Fruit fly (Drosophila melanogaster) whole organism, prepupa: ENCODE measurements around the gene temp.
A peak's percentile ranks its signal among the peaks of the same experiment; 100 is the strongest.

Experiments used
- Blimp-1 ChIP-seq: fragments of 200-800 bp; sonication (Bioruptor generic); optimal IDR thresholded peaks from 3 replicates; lab custom pipeline; 2017; ENCODE audit warnings: missing biosample characterization, missing genetic modification characterization, mild to moderate bottlenecking, moderate library complexity, missing genetic modification reagents
- CG10631 ChIP-seq: fragments of 200-800 bp; sonication (Bioruptor generic); optimal IDR thresholded peaks from 2 replicates; lab custom pipeline; 2016; ENCODE audit warnings: missing biosample characterization, missing genetic modification characterization
- CG11294 ChIP-seq: fragments of 200-800 bp; sonication (Bioruptor generic); IDR thresholded peaks from 2 replicates; pipeline ENCODE4 v1.3.6; 2022; ENCODE audit warnings: missing biosample characterization, missing genetic modification characterization
- CG11762 ChIP-seq: fragments of 200-800 bp; sonication (Bioruptor generic); optimal IDR thresholded peaks from 3 replicates; lab custom pipeline; 2016; ENCODE audit warnings: missing biosample characterization, missing genetic modification characterization; ENCODE audit not compliant: insufficient read depth
- CG11902 ChIP-seq: fragments of 200-800 bp; sonication (Bioruptor generic); optimal IDR thresholded peaks from 3 replicates; lab custom pipeline; 2016; ENCODE audit warnings: missing biosample characterization, missing genetic modification characterization
- CG15336 ChIP-seq: fragments of 200-800 bp; sonication (Bioruptor generic); IDR thresholded peaks from 2 replicates; pipeline ENCODE4 v1.3.6; 2022; ENCODE audit warnings: missing biosample characterization, missing genetic modification characterization
- CG1621 ChIP-seq: fragments of 200-800 bp; sonication (Bioruptor generic); optimal IDR thresholded peaks from 3 replicates; lab custom pipeline; 2018; ENCODE audit warnings: missing biosample characterization, mild to moderate bottlenecking, missing genetic modification characterization
- CG16779 ChIP-seq: fragments of 200-800 bp; sonication (Bioruptor generic); optimal IDR thresholded peaks from 3 replicates; lab custom pipeline; 2017; ENCODE audit warnings: missing biosample characterization, mild to moderate bottlenecking, missing genetic modification characterization
- CG31627 ChIP-seq: fragments of 200-800 bp; sonication (Bioruptor generic); optimal IDR thresholded peaks from 3 replicates; lab custom pipeline; 2016; ENCODE audit warnings: missing biosample characterization, missing genetic modification characterization
- CG34406 ChIP-seq: fragments of 200-800 bp; sonication (Bioruptor generic); optimal IDR thresholded peaks from 3 replicates; lab custom pipeline; 2016; ENCODE audit warnings: missing biosample characterization, missing genetic modification characterization
- CG3919 ChIP-seq: fragments of 200-800 bp; sonication (Bioruptor generic); optimal IDR thresholded peaks from 3 replicates; lab custom pipeline; 2016; ENCODE audit warnings: missing biosample characterization, missing genetic modification characterization
- CG4318 ChIP-seq: fragments of 200-800 bp; sonication (Bioruptor generic); optimal IDR thresholded peaks from 3 replicates; lab custom pipeline; 2017; ENCODE audit warnings: missing biosample characterization, mild to moderate bottlenecking, missing genetic modification characterization
- CG6163 ChIP-seq: fragments of 200-800 bp; sonication (Bioruptor generic); IDR thresholded peaks from 3 replicates; pipeline ENCODE4 v1.3.6; 2022; ENCODE audit warnings: missing biosample characterization, missing genetic modification characterization
- CG6276 ChIP-seq: fragments of 200-800 bp; sonication (Bioruptor generic); optimal IDR thresholded peaks from 2 replicates; lab custom pipeline; 2017; ENCODE audit warnings: missing biosample characterization, mild to moderate bottlenecking, missing genetic modification characterization
- CG6792 ChIP-seq: fragments of 200-800 bp; sonication (Bioruptor generic); optimal IDR thresholded peaks from 3 replicates; lab custom pipeline; 2016; ENCODE audit warnings: missing biosample characterization, missing genetic modification characterization
- CG6808 ChIP-seq: fragments of 200-800 bp; sonication (Bioruptor generic); optimal IDR thresholded peaks from 3 replicates; lab custom pipeline; 2017; ENCODE audit warnings: missing biosample characterization, missing genetic modification characterization, mild to moderate bottlenecking, moderate library complexity, missing genetic modification reagents
- CG6854 ChIP-seq: fragments of 200-800 bp; sonication (Bioruptor generic); optimal IDR thresholded peaks from 2 replicates; lab custom pipeline; 2017; ENCODE audit warnings: missing biosample characterization, mild to moderate bottlenecking, missing genetic modification characterization
- CG7368 ChIP-seq: fragments of 200-800 bp; sonication (Bioruptor generic); optimal IDR thresholded peaks from 3 replicates; lab custom pipeline; 2016; ENCODE audit warnings: missing biosample characterization, missing genetic modification characterization
- CG8119 ChIP-seq: fragments of 200-800 bp; sonication (Bioruptor generic); IDR thresholded peaks from 3 replicates; pipeline ENCODE4 v1.3.6; 2022; ENCODE audit warnings: missing biosample characterization, missing genetic modification characterization
- CG9139 ChIP-seq: fragments of 200-800 bp; sonication (Bioruptor generic); optimal IDR thresholded peaks from 3 replicates; lab custom pipeline; 2017; ENCODE audit warnings: missing biosample characterization, mild to moderate bottlenecking, missing genetic modification characterization
- Eip75B ChIP-seq: fragments of 200-800 bp; sonication (Bioruptor generic); optimal IDR thresholded peaks from 3 replicates; lab custom pipeline; 2016; ENCODE audit warnings: missing biosample characterization, missing genetic modification characterization
- Eip78C ChIP-seq: fragments of 200-800 bp; sonication (Bioruptor generic); peaks from one replicate; lab custom pipeline; 2016; ENCODE audit warnings: missing biosample characterization, missing genetic modification characterization
- Eip93F ChIP-seq: fragments of 200-800 bp; sonication (Bioruptor generic); optimal IDR thresholded peaks from 2 replicates; lab custom pipeline; 2016; ENCODE audit warnings: missing biosample characterization, mild to moderate bottlenecking, missing genetic modification characterization
- Ets21C ChIP-seq: fragments of 200-800 bp; sonication (Bioruptor generic); optimal IDR thresholded peaks from 3 replicates; lab custom pipeline; 2016; ENCODE audit warnings: missing biosample characterization, missing genetic modification characterization
- Gug ChIP-seq: fragments of 200-800 bp; sonication (Bioruptor generic); IDR thresholded peaks from 2 replicates; pipeline ENCODE4 v1.3.6; 2022; ENCODE audit warnings: missing biosample characterization, missing genetic modification characterization
- Hr38 ChIP-seq: sonication (Bioruptor generic); optimal IDR thresholded peaks from 2 replicates; lab custom pipeline; 2016; ENCODE audit warnings: missing biosample characterization, missing genetic modification characterization
- Hr39 ChIP-seq: fragments of 200-800 bp; sonication (Bioruptor generic); optimal IDR thresholded peaks from 2 replicates; lab custom pipeline; 2016; ENCODE audit warnings: missing biosample characterization, missing genetic modification characterization
- Hr4 ChIP-seq: fragments of 200-800 bp; sonication (Bioruptor generic); optimal IDR thresholded peaks from 3 replicates; lab custom pipeline; 2016; ENCODE audit warnings: missing biosample characterization, missing genetic modification characterization
- Lpt ChIP-seq: fragments of 200-800 bp; sonication (Bioruptor generic); optimal IDR thresholded peaks from 3 replicates; lab custom pipeline; 2016; ENCODE audit warnings: missing biosample characterization, missing genetic modification characterization
- Met ChIP-seq: fragments of 200-800 bp; sonication (Bioruptor generic); optimal IDR thresholded peaks from 3 replicates; lab custom pipeline; 2016; ENCODE audit warnings: missing biosample characterization, missing genetic modification characterization
- OdsH ChIP-seq: fragments of 200-800 bp; sonication (Bioruptor generic); optimal IDR thresholded peaks from 3 replicates; lab custom pipeline; 2016; ENCODE audit warnings: missing biosample characterization, missing genetic modification characterization
- Smox ChIP-seq: fragments of 200-800 bp; sonication (Bioruptor generic); optimal IDR thresholded peaks from 3 replicates; lab custom pipeline; 2016; ENCODE audit warnings: missing biosample characterization, missing genetic modification characterization
- Sox102F ChIP-seq: fragments of 200-800 bp; sonication (Bioruptor generic); optimal IDR thresholded peaks from 2 replicates; lab custom pipeline; 2016; ENCODE audit warnings: missing biosample characterization, mild to moderate bottlenecking, missing genetic modification characterization
- Sox14 ChIP-seq: fragments of 200-800 bp; sonication (Bioruptor generic); optimal IDR thresholded peaks from 3 replicates; lab custom pipeline; 2016; ENCODE audit warnings: missing biosample characterization, missing genetic modification characterization
- achi ChIP-seq: fragments of 200-800 bp; sonication (Bioruptor generic); optimal IDR thresholded peaks from 3 replicates; lab custom pipeline; 2016; ENCODE audit warnings: missing biosample characterization, missing genetic modification characterization
- acj6 ChIP-seq: fragments of 200-800 bp; sonication (Bioruptor generic); optimal IDR thresholded peaks from 3 replicates; lab custom pipeline; 2016; ENCODE audit warnings: missing biosample characterization, missing genetic modification characterization
- cyc ChIP-seq: fragments of 200-800 bp; sonication (Bioruptor generic); optimal IDR thresholded peaks from 3 replicates; lab custom pipeline; 2016; ENCODE audit warnings: missing biosample characterization, missing genetic modification characterization
- dac ChIP-seq: fragments of 200-800 bp; sonication (Bioruptor generic); optimal IDR thresholded peaks from 2 replicates; lab custom pipeline; 2017; ENCODE audit warnings: missing biosample characterization, mild to moderate bottlenecking, missing genetic modification characterization
- esn ChIP-seq: fragments of 200-800 bp; sonication (Bioruptor generic); optimal IDR thresholded peaks from 2 replicates; lab custom pipeline; 2016; ENCODE audit warnings: missing biosample characterization, mild to moderate bottlenecking, missing genetic modification characterization, moderate library complexity
- fd59A ChIP-seq: fragments of 200-800 bp; sonication (Bioruptor generic); optimal IDR thresholded peaks from 2 replicates; lab custom pipeline; 2017; ENCODE audit warnings: missing biosample characterization, mild to moderate bottlenecking, missing genetic modification characterization, missing genetic modification reagents
- fd85E ChIP-seq: fragments of 200-800 bp; sonication (Bioruptor generic); optimal IDR thresholded peaks from 3 replicates; lab custom pipeline; 2016; ENCODE audit warnings: missing biosample characterization, missing genetic modification characterization
- lz ChIP-seq: fragments of 200-800 bp; sonication (Bioruptor generic); optimal IDR thresholded peaks from 3 replicates; lab custom pipeline; 2016; ENCODE audit warnings: missing biosample characterization, missing genetic modification characterization
- net ChIP-seq: fragments of 200-800 bp; sonication (Bioruptor generic); optimal IDR thresholded peaks from 3 replicates; lab custom pipeline; 2016; ENCODE audit warnings: missing biosample characterization, missing genetic modification characterization
- salr ChIP-seq, 2 experiments: fragments of 200-800 bp; sonication (Bioruptor generic); optimal IDR thresholded peaks; 3 replicates each; lab custom pipeline; 2016 to 2018; ENCODE audit warnings: missing biosample characterization in 2 of 2, missing genetic modification characterization in 2 of 2, mild to moderate bottlenecking in 1 of 2
- spab ChIP-seq: fragments of 200-800 bp; sonication (Bioruptor generic); optimal IDR thresholded peaks from 2 replicates; lab custom pipeline; 2017; ENCODE audit warnings: missing biosample characterization, mild to moderate bottlenecking, missing genetic modification characterization, missing genetic modification reagents
- svp ChIP-seq: fragments of 200-800 bp; sonication (Bioruptor generic); peaks from one replicate; lab custom pipeline; 2016; ENCODE audit warnings: missing biosample characterization, missing genetic modification characterization
- topi ChIP-seq: fragments of 200-800 bp; sonication (Bioruptor generic); optimal IDR thresholded peaks from 3 replicates; lab custom pipeline; 2016; ENCODE audit warnings: missing biosample characterization, missing genetic modification characterization
- vri ChIP-seq: fragments of 200-800 bp; sonication (Bioruptor generic); optimal IDR thresholded peaks from 3 replicates; lab custom pipeline; 2016; ENCODE audit warnings: missing biosample characterization, mild to moderate bottlenecking, missing genetic modification characterization

The temp gene

DNA sequence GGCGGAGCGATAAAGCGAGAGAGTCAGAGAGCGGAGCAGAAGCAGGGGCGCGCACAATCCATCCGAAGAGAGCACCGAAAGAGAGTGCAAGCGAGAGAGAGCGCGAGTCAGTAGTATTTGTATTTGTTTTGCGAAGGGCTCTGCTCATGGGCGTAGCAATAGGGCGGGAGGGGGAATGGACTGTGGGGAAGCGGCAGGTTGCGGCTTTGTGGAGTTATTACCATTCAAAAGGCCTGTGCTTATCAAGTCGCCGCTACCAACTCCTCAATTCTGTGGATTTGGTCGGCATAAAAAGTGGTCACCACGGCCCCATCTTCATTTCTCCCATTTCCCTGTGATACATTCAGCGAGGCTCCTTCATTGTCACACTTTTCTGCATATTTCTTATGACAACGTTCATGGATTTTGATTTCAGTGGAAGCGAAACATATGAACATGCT is 38.8 kb upstream of the temp start (continued):
- TF ChIP-seq CG34406 (GFP tag; lab: Kevin White, UChicago) (peak; percentile 60), CG11294 (GFP tag; lab: Robert Waterston, UW) (peak; percentile 68), CG31627 (GFP tag; lab: Kevin White, UChicago) (peak; percentile 67), CG3919 (GFP tag; lab: Kevin White, UChicago) (peak; percentile 37), CG8119 (peak; percentile 47; the same call in 1 of the 3 replicates), Hr38 (GFP tag; lab: Kevin White, UChicago) (no peak), CG6163 (GFP tag; lab: Robert Waterston, UW) (peak; percentile 63), CG9139 (GFP tag; lab: Kevin White, UChicago) (peak; percentile 48)

DNA sequence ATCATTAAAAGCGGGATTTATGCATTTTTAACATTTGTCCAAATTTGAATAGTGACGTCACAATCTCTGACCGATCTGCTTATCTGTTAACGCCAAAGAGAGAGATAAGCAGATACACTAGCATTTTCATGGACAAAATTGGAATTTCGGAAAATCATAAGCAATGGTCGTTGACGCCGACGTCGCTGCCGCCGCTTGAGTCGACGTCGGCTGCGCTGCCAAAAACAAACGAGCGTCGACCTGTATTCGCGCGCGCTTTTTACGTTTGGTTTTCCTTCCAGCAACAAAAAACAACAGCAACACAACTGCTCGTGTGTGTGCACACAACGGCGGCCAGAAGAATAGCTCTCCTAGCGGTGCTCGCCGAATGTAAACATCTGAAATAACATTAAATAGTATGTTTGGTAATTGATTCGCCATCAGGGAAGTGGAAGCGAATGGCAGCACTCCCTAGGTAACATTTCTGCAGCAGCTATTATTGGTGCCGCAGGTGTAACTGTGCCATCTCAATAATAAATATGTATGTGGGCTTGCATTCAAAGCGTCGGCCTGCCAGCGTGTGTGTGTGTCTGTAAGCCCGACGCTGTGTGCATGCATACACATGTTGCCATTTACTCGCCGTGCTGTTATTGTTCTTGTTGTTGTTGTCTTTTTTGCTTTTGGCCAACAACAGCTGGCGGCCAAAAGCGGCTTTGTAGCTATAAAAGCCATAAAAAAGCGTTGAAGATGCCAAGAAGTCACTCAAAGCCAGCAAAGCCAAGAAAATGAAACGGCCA is 38.2 kb upstream of the temp start:
- peak; percentile 98 for TF ChIP-seq CG11902
- peak; percentile 97 for TF ChIP-seq CG7368 (GFP tag; lab: Kevin White, UChicago)
- TF ChIP-seq CG16779: peak; percentile 98
- TF ChIP-seq salr (GFP tag; optimal IDR thresholded peaks at IDR 0.05; lab: Kevin White, UChicago): peak; percentile 91 to 99
- peak; percentile 99 for TF ChIP-seq OdsH (GFP tag; lab: Kevin White, UChicago)
- peak; percentile 96 for TF ChIP-seq CG6808 (GFP tag; lab: Kevin White, UChicago)
- TF ChIP-seq Sox14 (GFP tag; lab: Kevin White, UChicago): peak; percentile 99
- peak; percentile 99 for TF ChIP-seq vri (GFP tag; lab: Kevin White, UChicago)
- TF ChIP-seq Hr4: peak; percentile 99
- peak; percentile 99 for TF ChIP-seq Sox102F (GFP tag; lab: Kevin White, UChicago)
- peak; percentile 99 for TF ChIP-seq CG6276
- TF ChIP-seq CG10631 (GFP tag; lab: Kevin White, UChicago): peak; percentile 99
- TF ChIP-seq CG11762: peak; percentile 97
- peak; percentile 99 for TF ChIP-seq topi (GFP tag; lab: Kevin White, UChicago)
- peak; percentile 99 for TF ChIP-seq Smox
- TF ChIP-seq Hr38 (GFP tag; lab: Kevin White, UChicago): peak; percentile 67
- peak; percentile 99 for TF ChIP-seq lz
- peak; percentile 91 for TF ChIP-seq fd85E (GFP tag; lab: Kevin White, UChicago)
- peak; percentile 97 for TF ChIP-seq Blimp-1 (GFP tag; lab: Kevin White, UChicago)
- TF ChIP-seq Ets21C (GFP tag; lab: Kevin White, UChicago): peak; percentile 98
- TF ChIP-seq acj6: peak; percentile 99
- peak; percentile 97 for TF ChIP-seq Eip93F (GFP tag; lab: Kevin White, UChicago)
- TF ChIP-seq CG15336 (GFP tag; lab: Robert Waterston, UW): peak; percentile 99
- peak; percentile 99 for TF ChIP-seq CG4318
- peak; percentile 99 for TF ChIP-seq Hr39 (GFP tag; lab: Kevin White, UChicago)
- peak; percentile 100 for TF ChIP-seq Met
- TF ChIP-seq Lpt (GFP tag; lab: Kevin White, UChicago): peak; percentile 97
- peak; percentile 98 for TF ChIP-seq achi (GFP tag; lab: Kevin White, UChicago)
- peak; percentile 100 for TF ChIP-seq Eip78C
- TF ChIP-seq cyc (GFP tag; lab: Kevin White, UChicago): peak; percentile 99
- TF ChIP-seq CG6792 (GFP tag; lab: Kevin White, UChicago): peak; percentile 99
- peak; percentile 98 for TF ChIP-seq net (GFP tag; lab: Kevin White, UChicago)
- TF ChIP-seq CG6163 (GFP tag; lab: Robert Waterston, UW): peak; percentile 100
- peak; percentile 99 for TF ChIP-seq CG6854
- peak; percentile 99 for TF ChIP-seq dac (GFP tag; lab: Kevin White, UChicago)
- peak; percentile 99 for TF ChIP-seq CG11294 (GFP tag; lab: Robert Waterston, UW)
- peak; percentile 98 for TF ChIP-seq spab
- peak; percentile 99 for TF ChIP-seq CG1621
- peak; percentile 99 for TF ChIP-seq Gug
- TF ChIP-seq svp (GFP tag; lab: Kevin White, UChicago): peak; percentile 100
- TF ChIP-seq fd59A: peak; percentile 99
- peak; percentile 98 for TF ChIP-seq Eip75B (GFP tag; lab: Kevin White, UChicago)
- peak; percentile 99 for TF ChIP-seq esn (GFP tag; lab: Kevin White, UChicago)
